Worm (Caenorhabditis elegans) whole organism, L1 larva: ENCODE data around the gene F47D12.7.

Source experiments
- C34B4.2 ChIP-seq: sonication (generic microtip); optimal IDR thresholded peaks from 2 replicates; lab custom pipeline; 2017; ENCODE audit warnings: mild to moderate bottlenecking, missing genetic modification characterization, missing compliant biosample characterization
- mdl-1 ChIP-seq, 2 experiments: fragments of 150-350 bp; optimal IDR thresholded peaks; 2 replicates each; lab custom pipeline; 2014 to 2017; ENCODE audit warnings: missing biosample characterization in 2 of 2, missing genetic modification characterization in 2 of 2, inconsistent platforms in 1 of 2

DNA sequence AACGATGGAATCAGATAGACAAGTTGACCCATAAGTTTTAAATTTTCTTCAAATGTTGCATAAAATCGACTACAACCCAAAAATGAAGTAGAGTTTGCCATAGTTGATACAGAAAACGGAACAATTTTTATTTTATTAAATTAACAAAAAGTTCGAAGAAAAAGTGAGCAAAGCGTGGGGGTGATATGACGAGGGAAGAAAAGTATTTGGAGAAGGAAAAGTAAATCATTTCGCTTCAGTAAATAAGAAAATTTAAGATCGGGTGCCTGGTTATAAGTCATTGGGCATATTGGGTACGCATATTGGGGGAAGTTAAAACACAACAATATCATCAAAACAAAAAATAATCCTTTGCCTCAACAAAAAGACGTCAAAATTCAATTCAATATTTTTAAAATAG lies 29.9 kb downstream of the F47D12.7 start, which contains the start of gene srg-6:
- TF ChIP-seq mdl-1 (tag; optimal IDR thresholded peaks at IDR 0.05; lab: Kevin White, UChicago): no peak
- TF ChIP-seq C34B4.2 (tag; lab: Kevin White, UChicago): no peak
